Fruit fly (Drosophila melanogaster) whole organism, larva: ENCODE data around the gene Sgs5.

ENCODE experiments used
- noc ChIP-seq: fragments of 200-800 bp; sonication (Bioruptor generic); optimal IDR thresholded peaks from 3 replicates; lab custom pipeline; 2019; ENCODE audit warnings: missing biosample characterization, mild to moderate bottlenecking, missing genetic modification characterization, moderate library complexity

The Sgs5 gene

DNA sequence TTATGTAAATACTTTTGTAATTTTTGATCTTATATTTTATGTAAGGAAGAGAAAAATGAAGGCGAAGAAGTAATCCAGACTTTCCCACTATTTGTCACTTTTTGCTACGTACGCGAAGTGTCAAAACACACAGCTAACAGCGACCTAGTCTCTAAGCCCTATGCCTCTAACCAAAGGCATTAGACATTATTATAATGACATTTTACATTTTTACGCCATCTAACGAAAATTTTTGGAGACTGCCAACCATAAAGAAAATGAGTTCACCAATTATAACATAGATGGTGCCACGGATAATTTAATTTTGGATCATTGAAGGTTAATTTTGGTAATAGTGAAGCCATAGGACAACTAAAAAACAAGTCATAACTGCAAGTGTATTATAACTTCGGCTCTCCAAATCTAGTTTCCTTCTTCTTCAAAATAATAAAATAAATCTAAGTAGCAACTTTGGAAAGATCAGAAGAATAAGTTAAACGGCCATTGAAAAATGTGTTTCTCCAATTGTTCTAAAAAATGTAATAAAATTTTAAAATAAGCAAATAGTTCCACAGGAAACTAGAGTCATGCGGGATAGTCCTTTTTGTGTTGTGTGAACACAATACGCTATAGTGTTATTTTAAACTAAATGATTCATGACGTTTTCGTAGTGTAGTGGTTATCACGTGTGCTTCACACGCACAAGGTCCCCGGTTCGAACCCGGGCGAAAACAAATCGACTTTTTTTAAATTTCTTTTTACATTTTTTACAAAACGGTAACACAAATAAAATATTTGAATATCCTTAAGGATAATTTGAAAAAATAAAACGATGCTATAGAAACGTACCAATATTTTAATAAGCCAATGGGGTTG, 22.2 kb downstream of the Sgs5 start:
- TF ChIP-seq noc (tag; lab: Kevin White, UChicago), result no peak

DNA sequence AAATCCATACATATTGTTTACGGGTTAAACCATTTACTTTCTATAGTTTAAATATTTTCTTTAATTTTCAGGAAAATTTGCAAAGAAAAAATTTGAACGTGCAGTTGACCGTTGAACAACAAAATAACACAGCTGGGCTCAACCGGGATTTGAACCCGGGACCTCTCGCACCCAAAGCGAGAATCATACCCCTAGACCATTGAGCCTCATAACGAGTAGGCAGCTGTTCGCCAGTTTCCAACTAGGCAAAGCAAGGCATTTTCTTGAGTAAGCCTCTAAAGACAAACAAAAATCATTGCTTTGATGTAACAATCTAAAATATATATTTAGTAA, 22.8 kb downstream of the Sgs5 start:
- TF ChIP-seq noc (tag; lab: Kevin White, UChicago), result no peak

- no peak for TF ChIP-seq noc (tag; lab: Kevin White, UChicago)
Observed at dm6 chr3R:17618699-17619150, 23.6 kb downstream of the Sgs5 start, which contains the start of the genes CG14324 and CG14326. TSS of gene CG14324 (minus strand) at chr3R:17618799. TSS of gene CG14326 (plus strand) at chr3R:17619100.

- TF ChIP-seq noc (tag; lab: Kevin White, UChicago), result peak; percentile 26
Observed at dm6 chr3R:17619726-17620282, 24.6 kb downstream of the Sgs5 start.

DNA sequence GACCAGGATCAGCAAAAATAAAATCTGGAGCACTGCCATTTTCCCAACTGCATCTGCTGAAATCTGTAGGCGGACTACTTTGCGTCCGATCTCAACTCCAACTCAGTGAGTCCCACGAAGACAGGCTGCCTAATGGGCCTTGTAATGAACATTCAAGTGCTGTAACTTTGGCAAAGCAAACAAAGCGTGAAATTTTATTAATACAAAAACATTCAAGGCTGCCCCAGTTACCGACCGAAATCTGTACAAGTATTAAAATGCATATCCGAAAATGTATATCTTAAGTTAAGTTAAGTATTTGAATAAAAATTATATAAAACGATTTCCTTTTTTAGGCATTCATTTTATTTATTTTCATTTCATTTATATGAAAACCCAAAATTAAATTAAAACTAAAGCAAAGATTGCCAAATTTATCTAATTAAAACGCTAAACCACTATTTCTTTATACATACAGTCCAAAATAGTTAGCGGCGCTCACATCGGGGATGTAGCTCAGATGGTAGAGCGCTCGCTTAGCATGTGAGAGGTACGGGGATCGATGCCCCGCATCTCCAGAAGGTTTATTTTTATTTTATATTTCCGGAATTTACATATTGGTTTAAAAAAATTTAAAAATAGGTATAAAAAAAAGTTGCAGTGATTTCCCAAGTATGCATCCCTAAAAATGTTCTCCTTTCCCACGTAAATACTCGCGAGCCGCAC, 27.1 kb downstream of the Sgs5 start, which contains the start of gene CG14323:
Gene CG14323 (minus strand): TSS at position 51 of the 705 bp plus-strand sequence.
- no peak for TF ChIP-seq noc (tag; lab: Kevin White, UChicago)

DNA sequence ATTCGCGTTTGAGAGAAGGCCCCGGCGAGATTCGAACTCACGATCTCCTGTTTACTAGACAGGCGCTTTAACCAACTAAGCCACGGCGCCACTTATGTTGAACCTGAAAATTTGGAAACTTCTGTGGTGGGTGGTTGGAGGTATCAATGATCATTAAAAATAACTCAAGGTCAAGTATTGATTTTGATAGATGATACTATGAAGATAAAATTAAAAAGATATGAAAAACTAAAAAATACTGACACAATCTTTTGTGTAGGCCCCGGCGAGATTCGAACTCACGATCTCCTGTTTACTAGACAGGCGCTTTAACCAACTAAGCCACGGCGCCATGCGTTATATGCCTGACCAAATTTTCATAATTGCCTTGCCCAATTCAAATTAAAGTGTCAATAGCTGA, 29.4 kb downstream of the Sgs5 start:
- no peak for TF ChIP-seq noc (tag; lab: Kevin White, UChicago)

DNA sequence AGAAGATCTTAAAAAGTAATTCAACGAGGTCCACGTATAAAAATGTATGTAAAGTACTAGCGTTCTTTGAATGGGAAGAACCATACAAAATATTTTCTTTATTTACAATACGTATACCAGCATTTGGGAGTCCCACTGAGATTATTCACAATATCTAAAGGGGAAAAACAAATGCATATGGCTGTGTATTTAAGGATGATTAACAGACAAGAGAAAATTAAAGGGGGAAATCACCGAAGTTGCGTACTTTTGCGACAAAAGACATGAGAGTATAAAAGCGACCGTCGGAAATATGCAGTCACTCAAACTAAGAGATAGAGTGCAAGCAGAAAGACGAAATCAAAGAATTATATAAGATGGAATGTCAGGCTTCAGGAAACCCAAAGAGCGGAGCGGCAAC, 29.8 kb downstream of the Sgs5 start, which contains the start of gene AttD:
Gene AttD (plus strand): TSS at position 301 of the 400 bp plus-strand sequence.
- TF ChIP-seq noc (tag; lab: Kevin White, UChicago), result no peak

DNA sequence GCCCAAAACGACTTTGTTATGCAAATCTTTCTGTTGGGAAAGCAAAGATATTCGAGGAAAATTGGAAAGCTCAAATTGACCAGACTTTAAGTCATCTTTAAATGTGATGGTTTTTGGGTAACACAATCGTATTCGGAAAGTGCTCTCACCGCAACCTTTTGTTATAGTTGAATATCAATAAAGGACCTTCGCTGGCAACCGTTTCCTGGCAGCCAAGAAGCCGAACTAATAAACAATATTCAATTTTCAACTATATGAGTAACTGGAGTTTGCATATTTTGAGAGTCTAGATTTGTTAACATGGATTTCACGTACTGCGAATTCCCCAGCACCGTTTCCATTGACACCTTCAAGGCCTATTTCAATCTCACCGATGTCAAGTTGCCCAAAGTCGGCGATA, 31.7 kb downstream of the Sgs5 start, which contains the start of gene CG14325:
Gene CG14325 (plus strand): TSS at position 301 of the 400 bp plus-strand sequence.
- no peak for TF ChIP-seq noc (tag; lab: Kevin White, UChicago)

dm6 chr3R:17630417-17630816, 35.3 kb downstream of the Sgs5 start, which contains the start of gene CG43175:
TSS of gene CG43175 (plus strand) at chr3R:17630717.
- TF ChIP-seq noc (tag; lab: Kevin White, UChicago), result no peak

DNA sequence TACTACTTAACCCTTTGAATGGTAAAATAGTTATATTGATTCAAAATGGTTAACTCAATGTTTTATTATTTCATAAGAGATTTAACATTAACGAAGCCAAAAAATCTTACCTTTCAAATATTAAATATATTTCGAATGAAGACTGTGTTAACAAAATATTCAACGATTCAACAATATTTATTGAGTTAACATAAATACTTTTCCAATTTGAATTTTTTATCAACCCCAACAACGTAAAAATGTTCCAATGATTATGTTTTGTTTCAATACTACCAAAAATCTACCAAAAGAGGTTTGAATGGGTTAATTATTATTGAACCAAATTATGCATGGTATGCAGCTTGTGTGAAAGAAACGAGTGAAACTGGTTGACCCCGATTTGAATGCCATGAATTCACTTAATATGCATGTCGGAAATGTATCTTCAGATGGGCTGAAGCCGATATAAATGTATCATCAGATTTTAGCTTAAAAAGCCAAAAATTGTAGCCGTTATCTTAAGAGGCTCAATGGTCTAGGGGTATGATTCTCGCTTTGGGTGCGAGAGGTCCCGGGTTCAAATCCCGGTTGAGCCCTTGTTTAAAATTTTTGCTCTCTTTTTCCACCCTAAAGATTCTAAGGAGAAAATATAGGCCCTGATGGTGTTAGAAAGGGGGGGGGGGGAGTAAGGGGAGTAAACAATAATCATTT, 36.2 kb downstream of the Sgs5 start:
- TF ChIP-seq noc (tag; lab: Kevin White, UChicago), result no peak

DNA sequence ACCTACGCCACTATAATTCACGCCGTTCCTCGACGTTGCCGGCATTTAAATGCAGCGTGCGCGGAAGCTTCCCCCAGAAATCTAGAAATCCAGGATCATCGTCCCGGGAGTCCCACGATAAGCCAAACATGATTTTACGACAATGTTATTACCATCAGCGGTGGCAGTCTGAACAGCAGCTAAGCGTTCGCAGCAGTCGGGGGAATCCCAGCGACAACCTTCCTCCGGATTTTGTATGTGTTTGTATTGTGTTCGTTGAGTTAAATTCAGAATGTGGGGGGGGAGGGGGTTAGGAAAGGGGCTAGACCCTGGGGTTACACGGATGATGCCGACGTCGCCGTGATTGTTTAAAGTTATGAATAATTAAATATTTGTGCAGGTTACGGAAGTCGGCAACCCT, 48.9 kb downstream of the Sgs5 start:
- TF ChIP-seq noc (tag; lab: Kevin White, UChicago), result no peak

DNA sequence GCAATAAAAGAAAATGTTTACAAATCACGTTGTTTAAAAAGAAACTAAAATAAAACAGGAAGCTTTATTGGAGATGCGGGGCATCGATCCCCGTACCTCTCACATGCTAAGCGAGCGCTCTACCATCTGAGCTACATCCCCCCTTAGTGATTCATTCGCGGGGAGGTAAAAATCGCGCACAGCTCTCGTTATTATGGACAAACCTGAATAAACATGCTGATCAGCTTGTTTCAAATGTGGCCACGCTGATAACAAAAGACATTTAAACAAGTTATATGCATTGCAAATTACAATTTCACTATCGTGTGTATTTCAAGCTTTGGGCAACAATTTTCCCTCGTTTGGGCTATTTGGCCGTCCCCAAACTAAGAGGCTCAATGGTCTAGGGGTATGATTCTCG, 50.1 kb downstream of the Sgs5 start:
- no peak for TF ChIP-seq noc (tag; lab: Kevin White, UChicago)
